Fruit fly (Drosophila melanogaster): ENCODE data around the gene CG5895.
A peak's percentile ranks its signal among the peaks of the same experiment; 100 is the strongest.

The CG5895 gene

DNA sequence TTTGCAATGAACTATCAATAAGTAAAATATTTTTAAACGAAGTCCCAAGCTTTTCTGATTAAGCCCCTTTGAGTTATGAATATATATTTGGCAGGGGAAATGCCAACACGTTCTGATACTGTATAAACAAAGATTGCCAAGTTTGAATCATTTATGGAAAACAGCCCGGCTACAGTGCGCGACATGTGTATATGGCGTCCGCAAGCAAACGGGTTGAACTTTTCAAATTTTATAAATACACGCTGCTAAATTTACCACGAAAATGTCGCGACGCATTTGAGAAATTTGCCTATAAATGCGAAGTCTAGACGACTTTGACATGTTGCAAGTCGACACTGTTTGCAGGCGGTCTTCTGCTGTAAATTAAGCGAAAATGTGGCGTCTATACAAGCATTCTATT is 12.8 kb downstream of the CG5895 start (continued):
- TF ChIP-seq CG17385 (GFP tag; optimal IDR thresholded peaks at IDR 0.05) (peak; percentile 20), tgo (GFP tag; IDR thresholded peaks at IDR 0.05) (peak; percentile 62; the same call in 2 of the 3 replicates), gem (tag; optimal IDR thresholded peaks at IDR 0.05) (peak; percentile 56), CG16863 (GFP tag; optimal IDR thresholded peaks at IDR 0.05) (no peak), CoRest (tag; optimal IDR thresholded peaks at IDR 0.05) (peak; percentile 43), sob (GFP tag; IDR thresholded peaks at IDR 0.05) (peak; percentile 66), row (GFP tag; IDR thresholded peaks at IDR 0.05) (peak; percentile 71), CG13624 (GFP tag; optimal IDR thresholded peaks at IDR 0.05) (peak; percentile 70), her (GFP tag; optimal IDR thresholded peaks at IDR 0.05) (peak; percentile 17), CG4328 (GFP tag; optimal IDR thresholded peaks at IDR 0.05) (peak; percentile 17), CG10209 (GFP tag; optimal IDR thresholded peaks at IDR 0.05) (peak; percentile 39), H2.0 (GFP tag; IDR thresholded peaks at IDR 0.05) (peak; percentile 59; the same call in 1 of the 2 replicates), CG3281 (GFP tag; optimal IDR thresholded peaks at IDR 0.05) (peak; percentile 66), Dll (GFP tag; IDR thresholded peaks at IDR 0.05; ENCODE audit: partially characterized antibody) (no peak), CG10274 (GFP tag; optimal IDR thresholded peaks at IDR 0.05) (peak; percentile 12), CG12744 (GFP tag; optimal IDR thresholded peaks at IDR 0.05) (peak; percentile 42), HLH54F (GFP tag; optimal IDR thresholded peaks at IDR 0.05) (peak; percentile 45), hkb (optimal IDR thresholded peaks at IDR 0.05) (no peak), hkb (GFP tag; IDR thresholded peaks at IDR 0.05) (peak; percentile 56), CG6791 (GFP tag; IDR thresholded peaks at IDR 0.05; ENCODE audit: partially characterized antibody) (no peak), unpg (GFP tag; optimal IDR thresholded peaks at IDR 0.05) (peak; percentile 54), nerfin-2 (GFP tag; IDR thresholded peaks at IDR 0.05; ENCODE audit: partially characterized antibody) (no peak)

DNA sequence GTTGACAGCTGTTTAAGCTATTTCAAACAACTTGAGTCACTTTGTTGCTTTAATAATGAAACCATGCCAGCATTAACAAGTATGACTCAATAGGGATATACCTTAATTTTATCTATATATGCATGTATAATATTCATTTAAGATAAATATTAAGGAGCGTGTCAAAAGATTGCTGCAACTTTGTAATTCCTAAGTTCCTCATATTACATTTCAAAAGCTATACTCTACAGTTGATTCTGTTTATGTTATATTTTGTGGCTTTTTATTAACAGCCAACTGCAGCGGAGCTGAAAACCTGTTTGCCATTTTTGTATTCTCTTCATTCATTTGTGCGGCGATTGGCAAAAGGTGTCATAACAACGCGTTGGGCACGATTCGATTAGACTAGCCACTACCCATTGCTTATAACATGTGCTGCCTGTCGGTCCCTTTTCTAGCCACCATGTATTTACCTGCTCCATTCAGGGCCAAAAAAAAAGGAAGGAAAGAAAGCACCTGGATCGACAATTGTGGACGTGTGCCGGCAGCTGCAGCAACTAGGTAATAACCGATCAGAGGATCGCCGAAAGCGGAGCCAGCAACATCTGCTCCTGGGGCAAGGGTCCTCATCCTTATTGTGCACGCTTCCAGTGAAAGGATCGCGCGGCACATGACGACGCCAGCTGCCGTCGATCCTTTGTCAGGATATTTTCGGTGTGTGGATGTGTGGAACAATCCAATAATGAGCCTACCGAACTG is 13.6 kb downstream of the CG5895 start:
- TF ChIP-seq corto (GFP tag; optimal IDR thresholded peaks at IDR 0.05) (peak; percentile 9), zfh1 (GFP tag; IDR thresholded peaks at IDR 0.05) (0 out of 3 replicates have a peak, but pooled peaks have one; percentile 32), HLHmδ (GFP tag; optimal IDR thresholded peaks at IDR 0.05) (peak; percentile 66), inv (GFP tag; IDR thresholded peaks at IDR 0.05; ENCODE audit: partially characterized antibody) (no peak), dan (GFP tag; IDR thresholded peaks at IDR 0.05) (no peak), chinmo (GFP tag; IDR thresholded peaks at IDR 0.05; ENCODE audit: partially characterized antibody) (0 out of 4 replicates have a peak, but pooled peaks have one; percentile 7), rib (GFP tag; IDR thresholded peaks at IDR 0.05) (0 out of 2 replicates have a peak, but pooled peaks have one; percentile 30), Dfd (GFP tag; optimal IDR thresholded peaks at IDR 0.05) (no peak), Atf6 (GFP tag; IDR thresholded peaks at IDR 0.05) (no peak), CG11247 (GFP tag; IDR thresholded peaks at IDR 0.05) (no peak), E2f2 (GFP tag; IDR thresholded peaks at IDR 0.05) (no peak), Elba2 (GFP tag; optimal IDR thresholded peaks at IDR 0.05) (peak; percentile 12), CG12942 (GFP tag; optimal IDR thresholded peaks at IDR 0.05) (no peak), CG16815 (GFP tag; optimal IDR thresholded peaks at IDR 0.05) (no peak), Ets65A (GFP tag) (peak; percentile 51), row (GFP tag; IDR thresholded peaks at IDR 0.05) (peak; percentile 27; the same call in 1 of the 3 replicates), ind (GFP tag; optimal IDR thresholded peaks at IDR 0.05) (no peak), CG10431 (GFP tag; optimal IDR thresholded peaks at IDR 0.05) (peak; percentile 74), lilli (GFP tag; optimal IDR thresholded peaks at IDR 0.05) (no peak), D19B (GFP tag; optimal IDR thresholded peaks at IDR 0.05) (peak; percentile 73), BtbVII (GFP tag; optimal IDR thresholded peaks at IDR 0.05) (no peak), Med (GFP tag) (peak; percentile 58), D (optimal IDR thresholded peaks at IDR 0.05) (peak; percentile 90), D (GFP tag; optimal IDR thresholded peaks at IDR 0.05) (no peak), CG7745 (tag; optimal IDR thresholded peaks at IDR 0.05) (no peak), CG1602 (GFP tag; optimal IDR thresholded peaks at IDR 0.05) (no peak), Optix (GFP tag; IDR thresholded peaks at IDR 0.05) (0 out of 3 replicates have a peak, but pooled peaks have one; percentile 18), CG13624 (GFP tag; optimal IDR thresholded peaks at IDR 0.05) (no peak), ac (GFP tag; optimal IDR thresholded peaks at IDR 0.05) (peak; percentile 99), ase (GFP tag; IDR thresholded peaks at IDR 0.05) (0 out of 3 replicates have a peak, but pooled peaks have one; percentile 48)
